Worm (Caenorhabditis elegans): ENCODE results near the gene sams-4.

Gene sams-4

DNA sequence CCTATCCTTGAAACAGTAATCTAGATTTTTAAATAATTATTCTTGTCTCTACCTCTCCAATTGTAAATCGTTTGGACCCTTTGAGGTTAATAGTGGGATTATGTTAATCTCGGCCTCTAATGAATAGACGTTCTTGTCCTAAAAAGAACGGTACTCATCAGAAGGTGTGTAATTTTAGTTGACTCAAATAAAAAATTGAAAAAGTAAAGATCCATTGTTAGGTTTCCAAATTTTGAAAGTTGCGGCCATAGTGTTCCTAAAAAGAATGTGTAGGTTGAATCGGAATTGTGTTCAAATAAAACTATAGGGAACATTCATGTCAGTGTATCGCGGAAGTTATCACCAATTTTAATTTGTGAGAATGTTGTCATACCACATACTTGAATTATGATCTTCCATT lies 9.4 kb upstream of the sams-4 start:
- TF ChIP-seq irx-1 (tag; optimal IDR thresholded peaks at IDR 0.05) (no peak), vab-15 (tag; optimal IDR thresholded peaks at IDR 0.05) (no peak), nhr-76 (tag; optimal IDR thresholded peaks at IDR 0.05) (no peak), efl-1 (optimal IDR thresholded peaks at IDR 0.05) (no peak), efl-1 (GFP tag; optimal IDR thresholded peaks at IDR 0.05 in 1 of 2) (peak in 1 of 2 experiments; percentile 59)

ce11 chrIV:5850765-5851377 lies 4.7 kb upstream of the sams-4 start:
- TF ChIP-seq nhr-84 (tag; optimal IDR thresholded peaks at IDR 0.05) (no peak), nhr-85 (tag) (no peak), unc-130 (tag; optimal IDR thresholded peaks at IDR 0.05) (no peak), nhr-90 (tag; optimal IDR thresholded peaks at IDR 0.05; ENCODE audit: poor library complexity) (no peak), mep-1 (tag; optimal IDR thresholded peaks at IDR 0.05) (no peak), C34B4.2 (tag; optimal IDR thresholded peaks at IDR 0.05) (no peak)

DNA sequence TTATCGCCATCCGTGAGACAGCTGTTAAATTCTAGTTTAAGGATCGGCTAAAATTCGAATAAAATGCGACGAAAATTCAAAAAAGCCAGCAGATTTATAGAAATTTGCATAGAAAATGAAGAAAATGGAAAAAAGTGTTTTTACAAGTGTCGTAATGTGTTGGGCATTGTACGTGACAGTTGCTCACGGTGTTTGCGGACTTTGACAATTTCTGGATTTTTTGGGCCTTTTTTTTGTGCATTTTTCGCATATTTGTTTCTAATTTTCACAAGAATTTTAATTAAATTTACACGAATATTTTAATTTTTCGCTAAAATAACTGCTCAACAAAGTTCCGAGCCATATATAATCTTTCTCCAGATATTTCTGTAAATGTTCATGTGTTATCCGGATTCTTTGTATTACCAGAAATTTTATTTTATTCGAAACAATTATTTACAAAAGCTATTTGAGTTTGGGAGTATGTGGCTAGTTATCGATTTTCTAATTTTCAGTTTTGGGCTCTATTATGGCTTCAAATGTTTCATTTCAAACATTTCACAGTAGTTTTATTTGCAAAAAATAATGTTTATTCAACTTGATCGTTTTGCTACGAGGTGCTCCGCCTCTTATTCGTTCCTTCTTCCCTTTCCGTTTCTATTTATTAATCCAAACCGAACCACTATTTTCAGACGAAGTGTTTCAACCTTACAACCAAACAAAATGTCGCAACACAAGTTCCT lies 2.0 kb upstream of the sams-4 start, which contains the start of gene sams-3:
sams-3 (plus strand) TSS at position 672 of the 722 bp plus-strand sequence.
- TF ChIP-seq fkh-8 (tag; optimal IDR thresholded peaks at IDR 0.05) (no peak), unc-98 (GFP tag; IDR thresholded peaks at IDR 0.05) (no peak), ceh-90 (tag; optimal IDR thresholded peaks at IDR 0.05) (no peak), elt-2 (tag; optimal IDR thresholded peaks at IDR 0.05) (no peak), isw-1 (GFP tag; IDR thresholded peaks at IDR 0.05) (peak; percentile 15; the same call in 1 of the 2 replicates), ztf-4 (tag; optimal IDR thresholded peaks at IDR 0.05) (no peak), lin-35 (GFP tag; optimal IDR thresholded peaks at IDR 0.05) (peak; percentile 46 to 57), skn-1 (tag; optimal IDR thresholded peaks at IDR 0.05) (no peak), nhr-47 (tag; optimal IDR thresholded peaks at IDR 0.05) (peak; percentile 54), pqm-1 (tag; optimal IDR thresholded peaks at IDR 0.05) (no peak), lin-13 (GFP tag; optimal IDR thresholded peaks at IDR 0.05) (peak; percentile 20), nhr-71 (tag; optimal IDR thresholded peaks at IDR 0.05) (peak; percentile 68), nhr-12 (tag; optimal IDR thresholded peaks at IDR 0.05) (no peak), zip-4 (GFP tag; optimal IDR thresholded peaks at IDR 0.05) (no peak), hlh-4 (tag; optimal IDR thresholded peaks at IDR 0.05) (no peak), xbp-1 (tag; optimal IDR thresholded peaks at IDR 0.05) (peak; percentile 40), nhr-76 (tag; optimal IDR thresholded peaks at IDR 0.05) (no peak), ets-5 (GFP tag; IDR thresholded peaks at IDR 0.05) (no peak), zag-1 (tag; optimal IDR thresholded peaks at IDR 0.05) (no peak), F16B12.6 (tag; optimal IDR thresholded peaks at IDR 0.05) (peak; percentile 93), unc-30 (tag; optimal IDR thresholded peaks at IDR 0.05) (no peak), grh-1 (GFP tag; IDR thresholded peaks at IDR 0.05) (no peak), nhr-90 (tag; optimal IDR thresholded peaks at IDR 0.05; ENCODE audit: poor library complexity) (peak; percentile 28), rnt-1 (tag; optimal IDR thresholded peaks at IDR 0.05) (peak; percentile 51), egl-13 (tag; optimal IDR thresholded peaks at IDR 0.05) (no peak), unc-86 (tag; optimal IDR thresholded peaks at IDR 0.05) (no peak), fkh-4 (tag; optimal IDR thresholded peaks at IDR 0.05; ENCODE audit: borderline replicate concordance) (no peak), ceh-88 (GFP tag; IDR thresholded peaks at IDR 0.05) (no peak), fos-1 (tag; optimal IDR thresholded peaks at IDR 0.05) (no peak), hpl-2 (GFP tag; optimal IDR thresholded peaks at IDR 0.05) (no peak), elt-3 (tag; optimal IDR thresholded peaks at IDR 0.05) (no peak), lsy-2 (tag; optimal IDR thresholded peaks at IDR 0.05) (peak; percentile 70 to 73), ama-1 (optimal IDR thresholded peaks at IDR 0.05) (no peak), mep-1 (tag; optimal IDR thresholded peaks at IDR 0.05) (peak; percentile 29), dpl-1 (GFP tag; optimal IDR thresholded peaks at IDR 0.05) (peak; percentile 26 to 68 (median 67)), ztf-11 (tag; optimal IDR thresholded peaks at IDR 0.05) (peak in 1 of 2 experiments; percentile 15), jun-1 (tag; optimal IDR thresholded peaks at IDR 0.05) (no peak), irx-1 (tag; optimal IDR thresholded peaks at IDR 0.05) (peak; percentile 12), alr-1 (tag; optimal IDR thresholded peaks at IDR 0.05; ENCODE audit: borderline replicate concordance) (no peak), mab-9 (GFP tag; IDR thresholded peaks at IDR 0.05) (peak; percentile 89), mdl-1 (tag; optimal IDR thresholded peaks at IDR 0.05) (no peak)
